Fruit fly (Drosophila melanogaster): ENCODE measurements around the gene smp-30.

smp-30 gene

dm6 chr3R:14736001-14736400, 15.0 kb downstream of the smp-30 start:
- no peak for TF ChIP-seq Dfd (GFP tag; optimal IDR thresholded peaks at IDR 0.05)
- TF ChIP-seq jim (GFP tag; optimal IDR thresholded peaks at IDR 0.05): no peak
- TF ChIP-seq br (GFP tag; optimal IDR thresholded peaks at IDR 0.05): no peak
- TF ChIP-seq CG32264 (GFP tag; optimal IDR thresholded peaks at IDR 0.05): no peak
- TF ChIP-seq Hr83 (GFP tag; optimal IDR thresholded peaks at IDR 0.05; ENCODE audit: poor library complexity, severe bottlenecking): no peak
- no peak for TF ChIP-seq pan (optimal IDR thresholded peaks at IDR 0.05)
- TF ChIP-seq Rel (GFP tag; optimal IDR thresholded peaks at IDR 0.05): no peak
- TF ChIP-seq Rel (tag; optimal IDR thresholded peaks at IDR 0.05): no peak
- peak; percentile 26 for TF ChIP-seq sage (GFP tag; optimal IDR thresholded peaks at IDR 0.05)
- TF ChIP-seq Mio (GFP tag; optimal IDR thresholded peaks at IDR 0.05): no peak
- TF ChIP-seq Abd-B (GFP tag; optimal IDR thresholded peaks at IDR 0.05): no peak
- peak; percentile 49 for TF ChIP-seq brk (GFP tag; optimal IDR thresholded peaks at IDR 0.05)
- no peak for TF ChIP-seq N (GFP tag; optimal IDR thresholded peaks at IDR 0.05)
- TF ChIP-seq sv (GFP tag; optimal IDR thresholded peaks at IDR 0.05): no peak
- TF ChIP-seq tai (GFP tag; optimal IDR thresholded peaks at IDR 0.05): no peak
- no peak for TF ChIP-seq GATAd (GFP tag; optimal IDR thresholded peaks at IDR 0.05)
- TF ChIP-seq Dif (GFP tag; optimal IDR thresholded peaks at IDR 0.05; ENCODE audit: partially characterized antibody): no peak
- TF ChIP-seq CrebA (GFP tag; optimal IDR thresholded peaks at IDR 0.05; ENCODE audit: borderline replicate concordance): peak; percentile 29
- no peak for TF ChIP-seq woc (GFP tag; optimal IDR thresholded peaks at IDR 0.05)
- TF ChIP-seq Sp1 (GFP tag; optimal IDR thresholded peaks at IDR 0.05): no peak
- no peak for TF ChIP-seq psq (GFP tag; optimal IDR thresholded peaks at IDR 0.05)
- TF ChIP-seq Vsx2 (GFP tag; optimal IDR thresholded peaks at IDR 0.05; ENCODE audit: partially characterized antibody): no peak
- peak; percentile 14 for TF ChIP-seq Hnf4 (GFP tag; optimal IDR thresholded peaks at IDR 0.05)
- TF ChIP-seq rgr (GFP tag; optimal IDR thresholded peaks at IDR 0.05): no peak
- TF ChIP-seq usp (GFP tag; optimal IDR thresholded peaks at IDR 0.05): no peak
- TF ChIP-seq dsf (GFP tag; optimal IDR thresholded peaks at IDR 0.05; ENCODE audit: borderline replicate concordance): no peak

dm6 chr3R:14734623-14735392, 16.2 kb downstream of the smp-30 start:
- TF ChIP-seq foxo (GFP tag; optimal IDR thresholded peaks at IDR 0.05): peak in 1 of 2 experiments; percentile 12
- TF ChIP-seq woc (GFP tag; optimal IDR thresholded peaks at IDR 0.05): no peak

dm6 chr3R:14733937-14734336, 17.1 kb downstream of the smp-30 start:
- TF ChIP-seq jim (GFP tag; optimal IDR thresholded peaks at IDR 0.05): no peak
- no peak for TF ChIP-seq Jra (GFP tag; optimal IDR thresholded peaks at IDR 0.05)
- no peak for TF ChIP-seq Hnf4 (GFP tag; optimal IDR thresholded peaks at IDR 0.05)
- no peak for TF ChIP-seq fru (GFP tag; optimal IDR thresholded peaks at IDR 0.05)
- TF ChIP-seq CrebA (GFP tag; optimal IDR thresholded peaks at IDR 0.05; ENCODE audit: borderline replicate concordance): no peak
- no peak for TF ChIP-seq br (GFP tag; optimal IDR thresholded peaks at IDR 0.05)
- no peak for TF ChIP-seq Myc (optimal IDR thresholded peaks at IDR 0.05)
- TF ChIP-seq brk (GFP tag; optimal IDR thresholded peaks at IDR 0.05): no peak
- TF ChIP-seq CG32264 (GFP tag; optimal IDR thresholded peaks at IDR 0.05): no peak
- TF ChIP-seq GATAd (GFP tag; optimal IDR thresholded peaks at IDR 0.05): no peak
- no peak for TF ChIP-seq pan (optimal IDR thresholded peaks at IDR 0.05)
- TF ChIP-seq woc (GFP tag; optimal IDR thresholded peaks at IDR 0.05): no peak

- no peak for TF ChIP-seq Hnf4 (GFP tag; optimal IDR thresholded peaks at IDR 0.05)
- TF ChIP-seq fru (GFP tag; optimal IDR thresholded peaks at IDR 0.05): no peak
- no peak for TF ChIP-seq Vsx2 (GFP tag; optimal IDR thresholded peaks at IDR 0.05; ENCODE audit: partially characterized antibody)
- no peak for TF ChIP-seq Abd-B (GFP tag; optimal IDR thresholded peaks at IDR 0.05)
- TF ChIP-seq Myc (optimal IDR thresholded peaks at IDR 0.05): no peak
- no peak for TF ChIP-seq Rel (GFP tag; optimal IDR thresholded peaks at IDR 0.05)
- peak; percentile 31 for TF ChIP-seq Rel (tag; optimal IDR thresholded peaks at IDR 0.05)
- TF ChIP-seq dl (GFP tag; optimal IDR thresholded peaks at IDR 0.05; ENCODE audit: insufficient read depth in 1 of 2, partially characterized antibody in 2 of 2): no peak
Measured at dm6 chr3R:14733425-14733824, 17.6 kb downstream of the smp-30 start.

dm6 chr3R:14731781-14732100, 19.3 kb downstream of the smp-30 start:
- TF ChIP-seq Hnf4 (GFP tag; optimal IDR thresholded peaks at IDR 0.05): no peak
- no peak for TF ChIP-seq Rel (GFP tag; optimal IDR thresholded peaks at IDR 0.05)
- no peak for TF ChIP-seq Rel (tag; optimal IDR thresholded peaks at IDR 0.05)
- TF ChIP-seq fru (GFP tag; optimal IDR thresholded peaks at IDR 0.05): peak; percentile 48
- no peak for TF ChIP-seq Abd-B (GFP tag; optimal IDR thresholded peaks at IDR 0.05)
- TF ChIP-seq HLH106 (tag; optimal IDR thresholded peaks at IDR 0.05): peak; percentile 13
- TF ChIP-seq dsf (GFP tag; optimal IDR thresholded peaks at IDR 0.05; ENCODE audit: borderline replicate concordance): no peak
- peak; percentile 6 for TF ChIP-seq OdsH (GFP tag; optimal IDR thresholded peaks at IDR 0.05)

Data from whole organism, wandering third instar larva.